ENCODE assay signal across 1 fruit fly cellular context in the genomic region with DNA sequence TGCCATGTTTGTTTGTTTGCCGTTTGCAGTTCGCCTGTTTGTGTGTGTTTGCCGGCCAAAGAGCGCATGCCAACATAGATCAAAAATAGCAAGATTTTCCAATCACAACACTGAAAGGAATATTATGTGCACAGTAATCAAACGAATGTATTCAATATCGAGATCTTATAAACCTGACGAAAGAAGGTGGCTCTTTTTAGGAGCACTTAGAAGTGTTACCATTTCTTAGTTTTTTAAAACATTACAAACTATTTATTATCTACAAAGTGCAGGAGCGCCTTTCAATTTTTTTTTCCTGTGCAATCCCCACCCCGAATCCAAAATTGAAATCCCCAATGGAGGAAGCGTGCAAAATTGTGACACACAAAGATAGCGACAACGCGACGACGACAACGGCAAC.
TF ChIP-seq lines count a peak whose summit lies in the region.

No protein-coding gene starts in this region.

TF ChIP-seq in whole organism, prepupa, 60 proteins besides CTCF, POLR2A, EP300 and RAD21 (continued from another document):
- TF ChIP-seq acj6 (GFP tag; optimal IDR thresholded peaks at IDR 0.05; lab: Kevin White, UChicago), result peak; percentile 28
- TF ChIP-seq CG34406 (GFP tag; optimal IDR thresholded peaks at IDR 0.05; lab: Kevin White, UChicago), result no peak
- peak; percentile 20 for TF ChIP-seq CG16779 (tag; optimal IDR thresholded peaks at IDR 0.05; lab: Kevin White, UChicago)
- no peak for TF ChIP-seq Ets21C (GFP tag; optimal IDR thresholded peaks at IDR 0.05; lab: Kevin White, UChicago)
- peak; percentile 66 for TF ChIP-seq CG11294 (GFP tag; IDR thresholded peaks at IDR 0.05; lab: Robert Waterston, UW)
- no peak for TF ChIP-seq CG9139 (GFP tag; optimal IDR thresholded peaks at IDR 0.05; lab: Kevin White, UChicago)
- no peak for TF ChIP-seq Eip75B (GFP tag; optimal IDR thresholded peaks at IDR 0.05; lab: Kevin White, UChicago)
- TF ChIP-seq Blimp-1 (GFP tag; optimal IDR thresholded peaks at IDR 0.05; lab: Kevin White, UChicago), result no peak
- TF ChIP-seq pdm3 (GFP tag; optimal IDR thresholded peaks at IDR 0.05; lab: Kevin White, UChicago), result peak; percentile 59
- TF ChIP-seq CG8632 (GFP tag; optimal IDR thresholded peaks at IDR 0.05; lab: Kevin White, UChicago), result no peak
- peak; percentile 85 for TF ChIP-seq Hr4 (GFP tag; optimal IDR thresholded peaks at IDR 0.05; lab: Kevin White, UChicago)
- no peak for TF ChIP-seq Hr39 (GFP tag; optimal IDR thresholded peaks at IDR 0.05; lab: Kevin White, UChicago)
- no peak for TF ChIP-seq Ets96B (tag; optimal IDR thresholded peaks at IDR 0.05; lab: Kevin White, UChicago)
- no peak for TF ChIP-seq topi (GFP tag; optimal IDR thresholded peaks at IDR 0.05; lab: Kevin White, UChicago)
- TF ChIP-seq vri (GFP tag; optimal IDR thresholded peaks at IDR 0.05; lab: Kevin White, UChicago), result no peak
- TF ChIP-seq cyc (GFP tag; optimal IDR thresholded peaks at IDR 0.05; lab: Kevin White, UChicago), result no peak
